Worm (Caenorhabditis elegans) whole organism, L4/young adult: ENCODE measurements around the gene clec-181.

Source experiments
- W03F9.2 ChIP-seq: fragments of 150-350 bp; optimal IDR thresholded peaks from 2 replicates; lab custom pipeline; 2014; ENCODE audit warnings: missing biosample characterization, missing genetic modification characterization
- him-1 ChIP-seq: sonication (generic microtip); optimal IDR thresholded peaks from 2 replicates; lab custom pipeline; 2016; ENCODE audit warnings: missing genotype, missing genetic modification reagents, missing genetic modification characterization, missing compliant biosample characterization

ce11 chrIV:8626294-8626693 lies 30.4 kb downstream of the clec-181 start:
- TF ChIP-seq him-1 (tag; lab: Kevin White, UChicago) (no peak), W03F9.2 (tag; lab: Kevin White, UChicago) (no peak)
